Fruit fly (Drosophila melanogaster) whole organism, embryonic: ENCODE measurements around the gene Pgm1.
A peak's percentile ranks its signal among the peaks of the same experiment; 100 is the strongest.

Experiments used
- CG1647 ChIP-seq: fragments of 200-800 bp; sonication (Bioruptor generic); optimal IDR thresholded peaks from 3 replicates; lab custom pipeline; 2016; ENCODE audit warnings: missing biosample characterization, missing genetic modification characterization
- CG31388 ChIP-seq: fragments of 200-800 bp; sonication (Bioruptor generic); optimal IDR thresholded peaks from 2 replicates; lab custom pipeline; 2016; ENCODE audit warnings: missing biosample characterization, missing genetic modification characterization
- CG7271 ChIP-seq: fragments of 200-800 bp; sonication (Bioruptor generic); optimal IDR thresholded peaks from 2 replicates; lab custom pipeline; 2018; ENCODE audit warnings: missing biosample characterization, mild to moderate bottlenecking, missing genetic modification characterization, moderate library complexity
- Oli ChIP-seq: fragments of 200-800 bp; sonication (Bioruptor generic); optimal IDR thresholded peaks from 2 replicates; lab custom pipeline; 2018; ENCODE audit warnings: missing biosample characterization, mild to moderate bottlenecking, missing genetic modification characterization, moderate library complexity
- ci ChIP-seq: fragments of 200-800 bp; sonication (Bioruptor generic); IDR thresholded peaks from 3 replicates; pipeline ENCODE4 v1.3.6; 2022; ENCODE audit warnings: missing biosample characterization, missing genetic modification characterization

DNA sequence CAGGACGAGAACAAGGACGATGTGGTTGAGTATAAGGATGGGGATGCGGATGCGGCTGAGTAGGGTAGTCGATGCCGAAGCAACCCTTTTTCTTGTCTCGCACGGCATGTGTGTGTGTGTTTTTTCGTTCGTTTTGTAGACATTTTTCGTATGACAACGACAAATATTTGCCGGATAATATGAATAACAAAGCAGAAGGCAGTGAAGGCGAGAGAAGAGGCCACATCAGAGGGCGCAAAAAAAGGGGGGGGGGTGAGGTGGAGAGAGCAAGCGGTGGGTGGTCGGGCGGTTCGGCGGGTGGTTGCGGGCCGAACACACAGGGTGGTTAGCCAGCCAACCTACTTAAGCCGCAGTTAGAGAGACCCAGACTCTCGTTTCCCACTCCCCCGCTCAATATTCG, 44.0 kb upstream of the Pgm1 start:
- TF ChIP-seq Oli (tag; lab: Kevin White, UChicago) (no peak), CG31388 (GFP tag; lab: Kevin White, UChicago) (no peak), ci (GFP tag; lab: Robert Waterston, UW) (0 out of 3 replicates have a peak, but pooled peaks have one; percentile 22), CG1647 (GFP tag; lab: Kevin White, UChicago) (no peak), CG7271 (tag; lab: Kevin White, UChicago) (no peak)
